Worm (Caenorhabditis elegans) whole organism, L4 larva: Measurements from ENCODE around the gene srd-68.
"Not testable (repeated sequence)": the region's sequence is repeated elsewhere in the genome, so short reads cannot be mapped to it uniquely, and the experiment has no call there.

Experiments used
- F10B5.3 ChIP-seq: sonication (generic microtip); optimal IDR thresholded peaks from 2 replicates; lab custom pipeline; 2016; ENCODE audit warnings: mild to moderate bottlenecking, missing genetic modification characterization, missing compliant biosample characterization
- F49E8.2 ChIP-seq: sonication (generic microtip); optimal IDR thresholded peaks from 2 replicates; lab custom pipeline; 2016; ENCODE audit warnings: missing compliant biosample characterization, mild to moderate bottlenecking, missing genetic modification characterization, borderline replicate concordance
- R02D3.7 ChIP-seq: fragments of 150-350 bp; sonication (generic microtip); optimal IDR thresholded peaks from 3 replicates; lab custom pipeline; 2014; ENCODE audit warnings: missing biosample characterization, missing genetic modification characterization
- ZK546.5 ChIP-seq, 2 experiments: sonication (generic microtip); optimal IDR thresholded peaks; 2 replicates each; lab custom pipeline; 2017; ENCODE audit warnings: missing biosample characterization in 2 of 2, missing genetic modification characterization in 2 of 2
- aha-1 ChIP-seq: fragments of 150-350 bp; peaks from one replicate; lab custom pipeline; 2014; ENCODE audit warnings: missing biosample characterization, missing genetic modification characterization
- aly-2 ChIP-seq: sonication (generic microtip); optimal IDR thresholded peaks from 2 replicates; lab custom pipeline; 2018; ENCODE audit warnings: missing biosample characterization, missing genetic modification characterization
- arid-1 ChIP-seq: fragments of 200-800 bp; sonication (Bioruptor generic); conservative IDR thresholded peaks from 2 replicates; pipeline ENCODE4 v1.3.6; 2022; ENCODE audit warnings: missing genetic modification reagents, missing genetic modification characterization, missing compliant biosample characterization
- ceh-28 ChIP-seq: fragments of 150-350 bp; optimal IDR thresholded peaks from 2 replicates; lab custom pipeline; 2014; ENCODE audit warnings: missing biosample characterization, missing genetic modification reagents, missing genetic modification characterization
- daf-16 ChIP-seq, 3 experiments: sonication (generic microtip); optimal IDR thresholded peaks; 2 replicates each; lab custom pipeline; 2016 to 2017; ENCODE audit warnings: missing genetic modification characterization in 3 of 3, missing genetic modification reagents in 3 of 3, mild to moderate bottlenecking in 2 of 3, missing compliant biosample characterization in 2 of 3, missing biosample characterization in 1 of 3, moderate library complexity in 1 of 3
- daf-8 ChIP-seq: fragments of 200-800 bp; sonication (Bioruptor generic); IDR thresholded peaks from 2 replicates; pipeline ENCODE4 v1.3.6; 2022; ENCODE audit warnings: missing genetic modification characterization, missing compliant biosample characterization
- dpl-1 ChIP-seq: fragments of 150-350 bp; optimal IDR thresholded peaks from 2 replicates; lab custom pipeline; 2014; ENCODE audit warnings: missing biosample characterization, missing genetic modification reagents, missing genetic modification characterization
- dve-1 ChIP-seq: sonication (generic microtip); optimal IDR thresholded peaks from 2 replicates; lab custom pipeline; 2017; ENCODE audit warnings: antibody characterized with exemption, mild to moderate bottlenecking, missing genetic modification characterization, missing compliant biosample characterization; ENCODE audit not compliant: insufficient read depth
- egl-43 ChIP-seq: fragments of 200-800 bp; sonication (Bioruptor generic); IDR thresholded peaks from 2 replicates; pipeline ENCODE4 v1.3.6; 2022; ENCODE audit warnings: missing genetic modification reagents, missing genetic modification characterization, missing compliant biosample characterization
- fkh-10 ChIP-seq: fragments of 150-350 bp; optimal IDR thresholded peaks from 2 replicates; lab custom pipeline; 2014; ENCODE audit warnings: missing biosample characterization, missing genetic modification reagents, missing genetic modification characterization
- gei-8 ChIP-seq: fragments of 200-800 bp; sonication (Bioruptor generic); optimal IDR thresholded peaks from 2 replicates; lab custom pipeline; 2018; ENCODE audit warnings: mild to moderate bottlenecking, missing genetic modification characterization, missing compliant biosample characterization
- jun-1 ChIP-seq: fragments of 150-350 bp; optimal IDR thresholded peaks from 2 replicates; lab custom pipeline; 2014; ENCODE audit warnings: missing biosample characterization, missing genetic modification reagents, missing genetic modification characterization
- lin-15B ChIP-seq: fragments of 150-350 bp; sonication (generic microtip); optimal IDR thresholded peaks from 3 replicates; lab custom pipeline; 2014; ENCODE audit warnings: missing biosample characterization, missing genetic modification characterization
- lin-38 ChIP-seq: fragments of 200-800 bp; sonication (Bioruptor generic); IDR thresholded peaks from 2 replicates; pipeline ENCODE4 v1.3.6; 2022; ENCODE audit warnings: missing genetic modification reagents, missing genetic modification characterization, missing compliant biosample characterization
- lsy-2 ChIP-seq, 2 experiments: fragments of 150-350 bp in 1 of 2; sonication (generic microtip) in 1 of 2; optimal IDR thresholded peaks; 2 replicates each; lab custom pipeline; 2014 to 2017; ENCODE audit warnings: missing biosample characterization in 2 of 2, missing genetic modification characterization in 2 of 2
- madf-5 ChIP-seq, 2 experiments: fragments of 200-800 bp; sonication (Bioruptor generic); IDR thresholded peaks; 2 replicates each; pipeline ENCODE4 v1.3.6; 2022; ENCODE audit warnings: missing compliant biosample characterization in 2 of 2, missing genetic modification characterization in 2 of 2
- madf-9 ChIP-seq: fragments of 200-800 bp; sonication (Bioruptor generic); conservative IDR thresholded peaks from 2 replicates; pipeline ENCODE4 v1.3.6; 2022; ENCODE audit warnings: missing genetic modification reagents, missing genetic modification characterization, missing compliant biosample characterization
- nhr-237 ChIP-seq: sonication (generic microtip); optimal IDR thresholded peaks from 2 replicates; lab custom pipeline; 2017; ENCODE audit warnings: missing biosample characterization, missing genetic modification characterization
- nhr-77 ChIP-seq: fragments of 150-350 bp; optimal IDR thresholded peaks from 2 replicates; lab custom pipeline; 2014; ENCODE audit warnings: missing biosample characterization, missing genetic modification characterization
- saeg-2 ChIP-seq: fragments of 200-800 bp; sonication (Bioruptor generic); IDR thresholded peaks from 2 replicates; pipeline ENCODE4 v1.3.6; 2022; ENCODE audit warnings: missing genetic modification reagents, missing genetic modification characterization, missing compliant biosample characterization
- sdz-12 ChIP-seq: fragments of 200-800 bp; sonication (Bioruptor generic); optimal IDR thresholded peaks from 2 replicates; lab custom pipeline; 2018; ENCODE audit warnings: mild to moderate bottlenecking, missing genetic modification characterization, missing compliant biosample characterization
- snpc-1.2 ChIP-seq: fragments of 200-800 bp; sonication (Bioruptor generic); IDR thresholded peaks from 2 replicates; pipeline ENCODE4 v1.3.6; 2022; ENCODE audit warnings: missing genetic modification reagents, missing genetic modification characterization, missing compliant biosample characterization
- tag-97 ChIP-seq: fragments of 200-800 bp; sonication (Bioruptor generic); IDR thresholded peaks from 2 replicates; pipeline ENCODE4 v1.3.6; 2022; ENCODE audit warnings: missing genetic modification characterization, missing compliant biosample characterization
- unc-130 ChIP-seq: sonication (generic microtip); optimal IDR thresholded peaks from 2 replicates; lab custom pipeline; 2016; ENCODE audit warnings: missing genetic modification reagents, missing genetic modification characterization, missing compliant biosample characterization
- unc-39 ChIP-seq: sonication (generic microtip); optimal IDR thresholded peaks from 2 replicates; lab custom pipeline; 2017; ENCODE audit warnings: missing biosample characterization, missing genetic modification characterization
- zag-1 ChIP-seq: fragments of 150-350 bp; optimal IDR thresholded peaks from 2 replicates; lab custom pipeline; 2014; ENCODE audit warnings: missing biosample characterization, missing genetic modification characterization
- zip-11 ChIP-seq: fragments of 200-800 bp; sonication (Bioruptor generic); IDR thresholded peaks from 2 replicates; pipeline ENCODE4 v1.3.6; 2022; ENCODE audit warnings: missing genetic modification characterization, missing compliant biosample characterization

Gene srd-68

DNA sequence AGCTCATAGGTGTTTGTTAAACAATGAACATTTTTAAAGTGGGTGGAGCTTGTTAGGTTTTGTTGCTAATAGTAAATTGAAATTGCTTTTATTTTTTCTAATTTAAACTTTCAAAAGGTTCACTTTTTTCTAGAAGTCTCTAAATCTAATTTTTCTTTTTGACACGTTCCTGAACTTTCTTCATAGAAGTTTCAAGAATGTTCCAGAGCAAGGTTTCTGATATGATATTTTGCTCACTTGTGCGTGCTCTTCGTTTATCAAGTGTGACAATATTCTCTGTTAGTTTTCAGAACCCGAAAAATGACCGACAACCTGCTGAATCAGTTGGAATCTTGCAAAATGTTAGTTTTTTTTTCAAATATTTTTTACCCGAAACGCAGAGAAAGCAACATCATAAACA is 36.1 kb upstream of the srd-68 start, which contains the start of gene fbxa-148:
Gene fbxa-148 (plus strand): TSS at position 301 of the 400 bp plus-strand sequence.
- TF ChIP-seq tag-97 (GFP tag; lab: Robert Waterston, UW); madf-9 (GFP tag; lab: Robert Waterston, UW); lsy-2 (tag; optimal IDR thresholded peaks at IDR 0.05; lab: Kevin White, UChicago): not testable (repeated sequence)

DNA sequence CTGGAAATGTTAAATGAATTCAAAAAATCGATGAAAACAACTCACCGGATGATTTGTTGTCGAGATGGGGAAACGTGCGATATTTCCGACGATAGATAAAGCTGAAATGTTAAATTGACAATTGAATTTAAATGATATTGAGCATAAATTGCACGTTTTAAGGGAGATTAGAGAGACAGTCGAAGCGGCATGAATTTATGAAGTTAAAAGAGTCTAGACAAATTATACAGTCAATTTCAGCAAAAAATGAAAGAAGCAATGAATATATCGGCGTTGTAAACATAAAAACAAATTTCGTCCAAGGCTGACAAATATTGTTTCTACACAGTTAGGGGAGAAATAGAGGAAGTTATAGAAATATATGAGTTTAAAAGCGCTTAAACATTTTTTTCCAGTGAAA is 24.7 kb upstream of the srd-68 start, which contains the start of gene Y102A5C.36:
Gene Y102A5C.36 (minus strand): TSS at position 101 of the 400 bp plus-strand sequence.
- TF ChIP-seq ceh-28 (tag; lab: Kevin White, UChicago) (no peak), madf-9 (GFP tag; lab: Robert Waterston, UW) (no peak), zag-1 (tag; lab: Kevin White, UChicago) (no peak), gei-8 (GFP tag; lab: Kevin White, UChicago) (no peak), arid-1 (GFP tag; lab: Robert Waterston, UW) (no peak), ZK546.5 (tag; optimal IDR thresholded peaks at IDR 0.05; lab: Kevin White, UChicago) (no peak), nhr-77 (tag; lab: Kevin White, UChicago) (no peak)

DNA sequence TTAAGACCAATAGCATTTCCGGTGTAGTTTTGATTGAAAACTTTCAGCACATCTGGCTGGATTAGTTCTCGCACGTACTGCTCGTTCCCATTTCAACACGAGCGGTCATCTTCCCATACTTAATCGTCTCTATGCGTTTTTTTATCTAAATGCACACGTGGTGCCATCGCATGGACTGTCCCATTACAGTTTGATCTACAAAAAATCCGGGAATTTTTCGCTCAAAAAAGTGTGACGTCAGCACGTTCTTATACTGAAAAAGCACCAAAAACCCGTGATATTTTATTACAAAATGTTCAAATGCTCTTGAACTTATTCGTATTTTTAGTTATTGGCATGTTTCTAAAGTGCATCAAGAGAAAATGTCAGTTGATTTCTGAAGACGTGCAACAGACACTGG is 19.3 kb upstream of the srd-68 start, which contains the start of gene Y102A5C.4:
Gene Y102A5C.4 (plus strand): TSS at position 301 of the 400 bp plus-strand sequence.
- TF ChIP-seq F10B5.3: no peak
- no peak for TF ChIP-seq lin-15B
- TF ChIP-seq snpc-1.2 (GFP tag; lab: Robert Waterston, UW): no peak
- TF ChIP-seq egl-43 (GFP tag; lab: Robert Waterston, UW): no peak
- no peak for TF ChIP-seq madf-5 (GFP tag; IDR thresholded peaks at IDR 0.05; lab: Robert Waterston, UW)
- TF ChIP-seq nhr-237 (tag; lab: Kevin White, UChicago): no peak
- no peak for TF ChIP-seq nhr-77 (tag; lab: Kevin White, UChicago)
- TF ChIP-seq dpl-1: no peak

DNA sequence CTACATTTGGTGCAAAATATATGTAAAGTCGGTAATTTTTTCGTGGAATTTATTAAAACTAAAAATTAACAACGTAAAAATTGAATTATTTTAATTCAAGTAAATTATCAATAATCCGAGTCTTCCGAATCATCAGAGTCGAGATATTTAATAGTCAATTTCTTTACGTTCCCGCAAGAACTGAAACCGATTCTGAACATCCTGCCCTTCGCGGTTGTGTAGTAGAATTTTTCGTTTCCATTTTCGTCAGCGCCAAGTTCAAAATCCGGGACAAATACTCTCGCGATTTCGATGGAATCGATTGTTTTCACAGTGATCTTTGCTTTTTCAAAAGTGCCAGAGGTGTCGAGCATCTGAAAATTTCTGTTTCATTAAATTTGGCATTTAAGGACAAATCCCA is 17.0 kb upstream of the srd-68 start:
- peak; percentile 68 for TF ChIP-seq F49E8.2
- TF ChIP-seq lin-38 (GFP tag; lab: Robert Waterston, UW): peak; percentile 63
- no peak for TF ChIP-seq dve-1

DNA sequence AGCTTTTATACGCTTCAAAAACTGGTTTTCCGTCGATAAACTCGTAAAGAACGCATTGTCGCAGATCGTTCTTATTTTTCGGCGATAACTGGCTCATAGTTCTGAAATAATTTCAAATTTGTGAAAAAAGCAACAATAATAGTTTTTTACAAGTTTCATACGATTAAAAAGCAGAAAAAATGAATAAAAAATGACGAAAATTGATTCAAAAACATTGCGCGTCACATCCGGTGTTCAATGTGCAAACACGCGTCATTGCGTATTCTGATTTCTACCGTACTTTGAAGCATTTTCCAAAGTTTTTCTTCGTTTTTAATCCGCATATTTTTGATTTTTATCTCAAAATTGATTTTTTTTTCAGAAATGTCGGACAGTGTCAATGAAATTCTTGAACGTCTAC is 15.8 kb upstream of the srd-68 start, which contains the start of the genes fbxa-206 and Y102A5C.2:
Gene fbxa-206 (minus strand): TSS at position 101 of the 400 bp plus-strand sequence.
Gene Y102A5C.2 (plus strand): TSS at position 354 of the 400 bp plus-strand sequence.
- TF ChIP-seq aha-1 (peak; percentile 18), fkh-10 (GFP tag; lab: Kevin White, UChicago) (no peak)
- TF ChIP-seq, all 104 proteins: peak for 1

DNA sequence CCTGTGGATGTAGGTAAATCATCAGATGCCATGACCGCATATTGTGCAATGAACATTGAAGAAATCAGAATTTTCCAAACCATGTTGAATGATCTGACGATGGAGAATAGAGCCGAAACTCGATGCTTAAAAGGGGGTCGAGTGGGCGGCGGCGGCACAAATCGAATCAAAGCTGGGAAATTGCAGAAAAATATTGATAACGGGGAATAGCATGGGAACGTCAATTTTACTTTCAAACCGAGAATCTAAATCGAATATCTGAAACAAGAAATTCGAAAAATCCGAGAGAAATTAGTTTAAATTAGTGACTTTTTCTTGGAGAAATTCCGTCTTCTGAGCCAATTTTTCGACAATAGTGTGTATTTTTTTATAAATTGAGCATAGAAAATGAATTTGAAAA is 13.5 kb upstream of the srd-68 start, which contains the start of gene F09C6.10:
Gene F09C6.10 (minus strand): TSS at position 101 of the 400 bp plus-strand sequence.
- TF ChIP-seq daf-16 (GFP tag; optimal IDR thresholded peaks at IDR 0.05; lab: Kevin White, UChicago) (no peak), daf-16 (tag; optimal IDR thresholded peaks at IDR 0.05; lab: Kevin White, UChicago) (no peak), R02D3.7 (no peak), jun-1 (tag; lab: Kevin White, UChicago) (no peak), lsy-2 (tag; optimal IDR thresholded peaks at IDR 0.05; lab: Kevin White, UChicago) (no peak), aly-2 (tag; lab: Kevin White, UChicago) (no peak), sdz-12 (GFP tag; lab: Kevin White, UChicago) (no peak), nhr-77 (tag; lab: Kevin White, UChicago) (no peak), unc-39 (no peak), saeg-2 (no peak), madf-9 (GFP tag; lab: Robert Waterston, UW) (no peak), daf-8 (GFP tag; lab: Robert Waterston, UW) (no peak), unc-130 (GFP tag; lab: Kevin White, UChicago) (no peak), zip-11 (GFP tag; lab: Robert Waterston, UW) (no peak), F49E8.2 (no peak)
- TF ChIP-seq, all 104 proteins: peak for 0
